Worm (Caenorhabditis elegans): ENCODE data around the gene ZC21.10.
A peak's percentile ranks its signal among the peaks of the same experiment; 100 is the strongest.

ce11 chrIII:8573869-8574268 lies 44.0 kb downstream of the ZC21.10 start:
- TF ChIP-seq nhr-23 (tag; optimal IDR thresholded peaks at IDR 0.05): peak; percentile 67
- TF ChIP-seq R02D3.7 (tag; optimal IDR thresholded peaks at IDR 0.05): no peak
- TF ChIP-seq ceh-82 (tag; optimal IDR thresholded peaks at IDR 0.05): no peak
- TF ChIP-seq nhr-76 (tag; optimal IDR thresholded peaks at IDR 0.05): no peak
- TF ChIP-seq ama-1 (optimal IDR thresholded peaks at IDR 0.05): no peak
- no peak for TF ChIP-seq ztf-4 (tag; optimal IDR thresholded peaks at IDR 0.05)
